Worm (Caenorhabditis elegans) whole organism, midembryonic: Measurements from ENCODE around the gene rha-1.

Experiments used
- flt-1 ChIP-seq: fragments of 200-800 bp; sonication (Bioruptor generic); IDR thresholded peaks from 2 replicates; pipeline ENCODE4 v1.3.6; 2022; ENCODE audit warnings: missing genetic modification characterization, missing compliant biosample characterization
- klf-2 ChIP-seq: fragments of 200-800 bp; sonication (Bioruptor generic); conservative IDR thresholded peaks from 2 replicates; pipeline ENCODE4 v1.3.6; 2022; ENCODE audit warnings: missing genetic modification reagents, missing genetic modification characterization, missing compliant biosample characterization
- med-1 ChIP-seq: sonication (generic microtip); optimal IDR thresholded peaks from 2 replicates; lab custom pipeline; 2017; ENCODE audit warnings: missing genetic modification characterization, mild to moderate bottlenecking, missing compliant biosample characterization, antibody characterized with exemption, missing genetic modification reagents; ENCODE audit not compliant: insufficient read depth
- ref-1 ChIP-seq: fragments of 200-800 bp; sonication (Bioruptor generic); conservative IDR thresholded peaks from 2 replicates; pipeline ENCODE4 v1.3.6; 2022; ENCODE audit warnings: missing genetic modification reagents, missing genetic modification characterization, missing compliant biosample characterization
- tab-1 ChIP-seq: fragments of 200-800 bp; sonication (Bioruptor generic); IDR thresholded peaks from 2 replicates; pipeline ENCODE4 v1.3.6; 2022; ENCODE audit warnings: missing genetic modification characterization, missing compliant biosample characterization
- ztf-29 ChIP-seq: fragments of 200-800 bp; sonication (Bioruptor generic); IDR thresholded peaks from 2 replicates; pipeline ENCODE4 v1.3.6; 2022; ENCODE audit warnings: missing genetic modification reagents, missing genetic modification characterization, missing compliant biosample characterization

DNA sequence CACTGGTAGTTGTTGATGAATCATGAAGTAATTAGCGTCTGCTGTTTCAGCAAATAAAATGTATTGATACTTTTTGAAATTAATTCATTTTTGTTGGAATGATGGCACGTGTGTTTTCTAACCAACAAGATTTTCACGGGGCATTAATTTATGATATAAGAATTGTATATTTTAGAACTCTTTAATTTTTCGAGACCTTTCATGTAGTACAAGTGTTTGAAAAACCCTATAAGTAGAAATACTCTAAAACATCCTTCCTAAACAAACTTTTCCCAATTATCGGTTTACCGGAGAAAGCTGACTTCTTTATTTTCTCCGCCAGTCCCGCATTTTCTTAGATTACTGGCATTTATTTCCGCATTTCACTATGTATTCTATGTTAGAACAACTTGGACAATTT is 23.9 kb downstream of the rha-1 start, which contains the start of gene snb-6:
- no peak for TF ChIP-seq klf-2 (GFP tag; lab: Robert Waterston, UW)
- no peak for TF ChIP-seq ztf-29 (GFP tag; lab: Robert Waterston, UW)
- TF ChIP-seq med-1 (GFP tag; lab: Kevin White, UChicago): no peak
- no peak for TF ChIP-seq flt-1
- TF ChIP-seq tab-1 (GFP tag; lab: Robert Waterston, UW): no peak
- no peak for TF ChIP-seq ref-1 (GFP tag; lab: Robert Waterston, UW)
